Fruit fly (Drosophila melanogaster) S2 (cell line): ENCODE results near the gene beat-IIa.

ENCODE experiments used
- CG8478 ChIP-seq: fragments of >200 bp; optimal IDR thresholded peaks from 2 replicates; lab custom pipeline; 2018
- CTCF ChIP-seq, 2 experiments: fragments of >200 bp; optimal IDR thresholded peaks; 2 replicates each; lab custom pipeline; 2018

DNA sequence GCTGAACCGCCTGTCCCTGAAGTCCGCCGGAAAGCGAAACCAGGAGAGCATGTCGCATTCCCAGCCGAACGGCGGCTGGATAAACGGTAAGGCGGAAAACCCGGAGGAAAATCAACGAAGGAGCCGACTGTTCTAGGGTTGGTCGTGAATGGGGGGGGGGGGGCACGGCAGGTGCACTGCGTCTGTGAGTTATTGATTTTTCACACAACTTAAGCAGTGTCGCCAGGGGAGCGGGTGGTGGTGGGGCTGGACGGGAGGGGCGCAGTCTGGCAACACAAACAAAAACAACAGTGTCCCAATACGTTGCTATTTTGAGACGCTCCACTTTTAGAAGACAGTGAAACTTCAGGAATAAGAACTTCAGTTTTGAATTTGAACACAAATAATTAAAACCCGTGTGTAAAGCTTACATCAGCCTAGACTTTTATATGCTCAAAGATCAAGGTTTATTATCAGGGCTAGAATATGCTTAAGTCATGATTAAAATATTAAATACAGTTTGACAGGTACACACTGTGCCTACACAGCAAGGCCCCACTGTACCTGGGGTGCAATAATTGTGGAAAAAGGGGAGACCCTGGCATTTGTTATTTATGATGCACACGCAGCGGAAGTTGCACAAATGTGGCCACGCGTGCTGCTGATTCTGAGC lies 20.4 kb upstream of the beat-IIa start:
- TF ChIP-seq CG8478 (lab: Kevin White, UChicago) (no peak), CTCF (optimal IDR thresholded peaks at IDR 0.05; lab: Kevin White, UChicago) (no peak)
